Fruit fly (Drosophila melanogaster) whole organism: Measurements from ENCODE around the gene CG46435.

Experiments
- CG8478 ChIP-seq: fragments of >200 bp; optimal IDR thresholded peaks from 2 replicates; lab custom pipeline; 2018; ENCODE audit warnings: inconsistent platforms
- Dll ChIP-seq: fragments of >200 bp; optimal IDR thresholded peaks from 2 replicates; lab custom pipeline; 2017
- EcR ChIP-seq, 2 experiments: fragments of >200 bp; optimal IDR thresholded peaks; 2 replicates each; lab custom pipeline; 2017; ENCODE audit warnings: missing biosample characterization in 2 of 2, missing genetic modification characterization in 2 of 2, missing genetic modification reagents in 2 of 2
- pan ChIP-seq: fragments of >200 bp; optimal IDR thresholded peaks from 2 replicates; lab custom pipeline; 2017
- psq ChIP-seq: fragments of >200 bp; optimal IDR thresholded peaks from 2 replicates; lab custom pipeline; 2017
- usp ChIP-seq: fragments of >200 bp; optimal IDR thresholded peaks from 2 replicates; lab custom pipeline; 2017; ENCODE audit warnings: missing biosample characterization, missing genetic modification characterization, mixed read lengths

DNA sequence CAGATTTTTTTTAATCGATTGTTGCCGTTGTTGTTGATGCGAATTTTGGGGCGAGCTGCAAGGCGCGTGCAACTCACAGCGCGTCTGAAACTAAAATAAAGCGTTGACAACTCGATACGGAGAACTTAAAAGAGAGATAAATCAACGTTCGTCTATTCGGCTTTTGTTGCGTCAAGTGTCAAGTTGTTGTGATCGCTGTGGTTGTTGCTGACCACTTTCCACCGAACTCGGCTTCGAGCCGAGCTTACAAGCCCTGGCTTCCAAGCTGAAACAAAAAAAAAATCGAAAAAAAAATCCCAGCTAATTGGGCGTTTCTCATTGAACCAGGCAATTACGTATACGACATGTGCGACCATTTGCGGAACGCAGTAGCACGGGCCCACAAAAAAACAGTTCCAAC lies 41.1 kb upstream of the CG46435 start, which contains the start of gene CG9452:
- TF ChIP-seq CG8478 (lab: Kevin White, UChicago) (no peak), pan (lab: Kevin White, UChicago) (no peak), Dll (lab: Kevin White, UChicago) (no peak), psq (lab: Kevin White, UChicago) (no peak), usp (GFP tag; lab: Kevin White, UChicago) (no peak), EcR (GFP tag; optimal IDR thresholded peaks at IDR 0.05; lab: Kevin White, UChicago) (no peak)
